Worm (Caenorhabditis elegans) whole organism, young adult: ENCODE results near the gene gck-2.
A peak's percentile ranks its signal among the peaks of the same experiment; 100 is the strongest.

Source experiments
- F22D6.2 ChIP-seq: sonication (generic microtip); optimal IDR thresholded peaks from 2 replicates; lab custom pipeline; 2016; ENCODE audit warnings: mild to moderate bottlenecking, missing genetic modification characterization, missing compliant biosample characterization
- F23B12.7 ChIP-seq: sonication (generic microtip); optimal IDR thresholded peaks from 2 replicates; lab custom pipeline; 2017; ENCODE audit warnings: missing genetic modification characterization, mild to moderate bottlenecking, missing compliant biosample characterization, antibody characterized with exemption, moderate library complexity; ENCODE audit not compliant: insufficient read depth
- F37B4.10 ChIP-seq: fragments of 200-800 bp; sonication (Bioruptor generic); IDR thresholded peaks from 2 replicates; pipeline ENCODE4 v1.3.6; 2022; ENCODE audit warnings: missing genetic modification characterization, missing compliant biosample characterization
- F52B5.7 ChIP-seq: sonication (generic microtip); optimal IDR thresholded peaks from 2 replicates; lab custom pipeline; 2016; ENCODE audit warnings: mild to moderate bottlenecking, missing genetic modification characterization, missing compliant biosample characterization
- F57C9.4 ChIP-seq: sonication (generic microtip); optimal IDR thresholded peaks from 2 replicates; lab custom pipeline; 2017; ENCODE audit warnings: mild to moderate bottlenecking, missing genetic modification characterization, missing compliant biosample characterization
- K12H6.12 ChIP-seq: fragments of 200-800 bp; sonication (Bioruptor generic); optimal IDR thresholded peaks from 2 replicates; lab custom pipeline; 2018; ENCODE audit warnings: mild to moderate bottlenecking, missing genetic modification characterization, missing compliant biosample characterization
- Y53G8AR.9 ChIP-seq: fragments of 200-800 bp; sonication (Bioruptor generic); conservative IDR thresholded peaks from 2 replicates; pipeline ENCODE4 v1.3.6; 2022; ENCODE audit warnings: missing genetic modification reagents, missing genetic modification characterization, missing compliant biosample characterization
- Y95B8A.8 ChIP-seq: fragments of 200-800 bp; sonication (Bioruptor generic); IDR thresholded peaks from 2 replicates; pipeline ENCODE4 v1.3.6; 2022; ENCODE audit warnings: missing genetic modification reagents, missing genetic modification characterization, missing compliant biosample characterization
- ama-1 ChIP-seq, 3 experiments: fragments of 150-350 bp in 1 of 3; sonication (generic microtip) in 2 of 3; optimal IDR thresholded peaks; 2 replicates each; lab custom pipeline; 2014 to 2018; ENCODE audit warnings: missing biosample characterization in 2 of 3, missing genetic modification characterization in 2 of 3, missing genetic modification reagents in 2 of 3
- aptf-2 ChIP-seq: fragments of 200-800 bp; sonication (Bioruptor generic); conservative IDR thresholded peaks from 2 replicates; pipeline ENCODE4 v1.3.6; 2022; ENCODE audit warnings: missing genetic modification reagents, missing genetic modification characterization, missing compliant biosample characterization
- aptf-3 ChIP-seq: fragments of 200-800 bp; sonication (Bioruptor generic); IDR thresholded peaks from 2 replicates; pipeline ENCODE4 v1.3.6; 2022; ENCODE audit warnings: missing genetic modification characterization, missing compliant biosample characterization
- athp-1 ChIP-seq: sonication (generic microtip); optimal IDR thresholded peaks from 2 replicates; lab custom pipeline; 2017; ENCODE audit warnings: mild to moderate bottlenecking, missing genetic modification characterization, missing compliant biosample characterization
- bed-1 ChIP-seq: fragments of 200-800 bp; sonication (Bioruptor generic); IDR thresholded peaks from 2 replicates; pipeline ENCODE4 v1.3.6; 2022; ENCODE audit warnings: missing genetic modification reagents, missing genetic modification characterization, missing compliant biosample characterization
- cebp-2 ChIP-seq: fragments of 200-800 bp; sonication (Bioruptor generic); IDR thresholded peaks from 2 replicates; pipeline ENCODE4 v1.3.6; 2022; ENCODE audit warnings: missing genetic modification characterization, missing compliant biosample characterization
- ceh-79 ChIP-seq: sonication (generic microtip); optimal IDR thresholded peaks from 2 replicates; lab custom pipeline; 2017; ENCODE audit warnings: mild to moderate bottlenecking, missing genetic modification characterization, missing compliant biosample characterization
- chd-7 ChIP-seq: sonication (generic microtip); optimal IDR thresholded peaks from 2 replicates; lab custom pipeline; 2016; ENCODE audit warnings: mild to moderate bottlenecking, missing genetic modification characterization, moderate library complexity, missing compliant biosample characterization
- dpff-1 ChIP-seq: sonication (generic microtip); optimal IDR thresholded peaks from 2 replicates; lab custom pipeline; 2017; ENCODE audit warnings: mild to moderate bottlenecking, missing genetic modification characterization, missing compliant biosample characterization
- hlh-26 ChIP-seq: fragments of 200-800 bp; sonication (Bioruptor generic); conservative IDR thresholded peaks from 2 replicates; pipeline ENCODE4 v1.3.6; 2022; ENCODE audit warnings: missing genetic modification reagents, missing genetic modification characterization, missing compliant biosample characterization
- hmg-1.2 ChIP-seq: fragments of 200-800 bp; sonication (Bioruptor generic); IDR thresholded peaks from 2 replicates; pipeline ENCODE4 v1.3.6; 2022; ENCODE audit warnings: missing genetic modification reagents, missing genetic modification characterization, missing compliant biosample characterization
- hrde-1 ChIP-seq: sonication (generic microtip); optimal IDR thresholded peaks from 2 replicates; lab custom pipeline; 2016; ENCODE audit warnings: missing genetic modification characterization, mild to moderate bottlenecking, missing compliant biosample characterization, moderate library complexity, missing genotype, missing genetic modification reagents, borderline replicate concordance
- lag-1 ChIP-seq: fragments of 200-800 bp; sonication (Bioruptor generic); IDR thresholded peaks from 2 replicates; pipeline ENCODE4 v1.3.6; 2022; ENCODE audit warnings: missing genetic modification reagents, missing genetic modification characterization, missing compliant biosample characterization
- let-526 ChIP-seq: fragments of 200-800 bp; sonication (Bioruptor generic); IDR thresholded peaks from 2 replicates; pipeline ENCODE4 v1.3.6; 2022; ENCODE audit warnings: missing genetic modification reagents, missing genetic modification characterization, missing compliant biosample characterization
- lir-1 ChIP-seq: fragments of 200-800 bp; sonication (Bioruptor generic); conservative IDR thresholded peaks from 2 replicates; pipeline ENCODE4 v1.3.6; 2022; ENCODE audit warnings: missing genetic modification reagents, missing genetic modification characterization, missing compliant biosample characterization
- lsl-1 ChIP-seq: fragments of 200-800 bp; sonication (Bioruptor generic); optimal IDR thresholded peaks from 2 replicates; lab custom pipeline; 2018; ENCODE audit warnings: mild to moderate bottlenecking, missing genetic modification characterization, moderate library complexity, missing compliant biosample characterization
- lsy-27 ChIP-seq: sonication (generic microtip); optimal IDR thresholded peaks from 2 replicates; lab custom pipeline; 2017; ENCODE audit warnings: missing genetic modification characterization, mild to moderate bottlenecking, missing compliant biosample characterization, antibody characterized with exemption, missing genotype, borderline replicate concordance; ENCODE audit not compliant: insufficient read depth
- madf-8 ChIP-seq: fragments of 200-800 bp; sonication (Bioruptor generic); conservative IDR thresholded peaks from 2 replicates; pipeline ENCODE4 v1.3.6; 2022; ENCODE audit warnings: missing genetic modification reagents, missing genetic modification characterization, missing compliant biosample characterization
- mcd-1 ChIP-seq: fragments of 200-800 bp; sonication (Bioruptor generic); IDR thresholded peaks from 2 replicates; pipeline ENCODE4 v1.3.6; 2022; ENCODE audit warnings: missing genetic modification reagents, missing genetic modification characterization, missing compliant biosample characterization
- nhr-80 ChIP-seq: sonication (generic microtip); optimal IDR thresholded peaks from 2 replicates; lab custom pipeline; 2016; ENCODE audit warnings: missing genetic modification characterization, missing compliant biosample characterization
- pha-4 ChIP-seq: fragments of 150-350 bp; sonication (generic microtip); optimal IDR thresholded peaks from 2 replicates; lab custom pipeline; 2014; ENCODE audit warnings: missing biosample characterization, missing genetic modification reagents, missing genetic modification characterization
- snpc-1.3 ChIP-seq: sonication (generic microtip); optimal IDR thresholded peaks from 2 replicates; lab custom pipeline; 2017; ENCODE audit warnings: missing genetic modification characterization, mild to moderate bottlenecking, missing compliant biosample characterization, antibody characterized with exemption, moderate library complexity, missing genotype, missing genetic modification reagents; ENCODE audit not compliant: insufficient read depth
- tlf-1 ChIP-seq: fragments of 200-800 bp; sonication (Bioruptor generic); optimal IDR thresholded peaks from 2 replicates; lab custom pipeline; 2018; ENCODE audit warnings: mild to moderate bottlenecking, missing genetic modification characterization, missing compliant biosample characterization
- unc-130 ChIP-seq: sonication (generic microtip); optimal IDR thresholded peaks from 2 replicates; lab custom pipeline; 2016; ENCODE audit warnings: missing genetic modification reagents, missing genetic modification characterization, missing compliant biosample characterization

Gene gck-2

DNA sequence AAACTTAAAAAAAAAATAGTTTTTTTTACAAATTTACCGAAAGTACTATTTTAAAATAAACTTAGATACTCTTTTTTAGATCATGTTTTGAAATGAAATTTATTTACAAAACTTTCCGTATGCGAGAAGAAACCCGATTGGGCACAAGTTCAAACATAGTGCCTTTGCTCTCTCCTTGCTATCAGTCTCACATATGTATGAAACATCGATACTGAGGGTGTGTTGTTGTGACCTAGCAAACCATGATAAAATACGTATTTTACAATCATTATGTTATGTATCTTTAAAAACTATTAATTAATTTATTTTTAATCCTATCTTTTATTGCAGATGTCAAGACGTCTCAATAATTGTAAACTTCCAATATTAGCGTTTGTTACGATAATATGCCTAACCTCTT, 17.6 kb upstream of the gck-2 start:
- TF ChIP-seq F57C9.4 (tag; lab: Kevin White, UChicago) (no peak), nhr-80 (tag; lab: Kevin White, UChicago) (peak; percentile 48)
- TF ChIP-seq, all 124 proteins: peak for 1

DNA sequence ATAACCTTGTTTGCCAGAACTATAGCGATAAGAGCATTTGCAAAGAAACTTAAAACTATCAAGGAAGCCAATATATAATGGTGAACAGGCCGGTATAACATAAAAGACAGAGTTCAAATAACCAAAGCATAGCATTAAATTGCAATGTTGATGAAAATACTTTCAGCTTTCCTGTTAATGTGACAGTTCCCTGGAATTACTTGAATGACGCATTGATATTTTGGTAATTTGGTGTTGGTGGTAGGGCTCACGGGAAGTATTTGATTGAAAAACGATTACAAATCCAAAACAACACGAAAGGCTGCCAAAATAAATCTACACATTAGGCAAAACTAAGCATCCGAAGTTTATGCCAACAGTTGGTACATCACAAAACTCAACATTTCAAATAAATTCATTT, 16.5 kb upstream of the gck-2 start, which contains the start of gene dmsr-16:
Gene dmsr-16, minus strand, starts transcription at position 101 of the 400 bp plus-strand sequence.
- TF ChIP-seq pha-4 (tag; lab: Kevin White, UChicago), result no peak
- no peak for TF ChIP-seq let-526 (GFP tag; lab: Robert Waterston, UW)
- TF ChIP-seq unc-130, result no peak
- TF ChIP-seq madf-8 (GFP tag; lab: Robert Waterston, UW), result no peak
- no peak for TF ChIP-seq hmg-1.2 (GFP tag; lab: Robert Waterston, UW)
- no peak for TF ChIP-seq snpc-1.3 (tag; lab: Kevin White, UChicago)
- no peak for TF ChIP-seq aptf-3 (GFP tag; lab: Robert Waterston, UW)
- TF ChIP-seq, all 124 proteins: peak for 0

DNA sequence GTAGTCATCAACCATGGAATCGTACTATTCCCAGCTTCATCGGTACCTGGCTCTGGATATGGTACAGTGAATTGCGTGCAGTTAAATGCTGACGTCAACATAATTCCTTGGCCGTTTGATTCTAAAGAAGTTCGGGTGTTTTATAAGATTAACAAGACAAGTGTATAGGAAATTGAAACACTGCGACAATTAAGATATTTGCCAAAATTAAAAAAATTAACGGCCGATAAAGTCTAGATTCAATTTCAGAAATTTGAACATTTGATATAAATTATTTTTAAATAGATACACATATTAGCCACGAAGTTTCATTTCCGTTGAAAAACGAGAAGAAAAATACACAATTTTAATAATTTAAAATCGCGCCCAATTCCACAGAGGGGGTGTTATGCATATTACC, 13.9 kb upstream of the gck-2 start, which contains the start of gene dmsr-12:
Gene dmsr-12, minus strand, starts transcription at position 101 of the 400 bp plus-strand sequence.
- no peak for TF ChIP-seq hlh-26 (GFP tag; lab: Robert Waterston, UW)
- TF ChIP-seq tlf-1 (GFP tag; lab: Kevin White, UChicago), result no peak
- TF ChIP-seq mcd-1 (GFP tag; lab: Robert Waterston, UW), result no peak
- TF ChIP-seq F52B5.7 (tag; lab: Kevin White, UChicago), result no peak
- no peak for TF ChIP-seq cebp-2
- TF ChIP-seq lir-1 (GFP tag; lab: Robert Waterston, UW), result no peak
- no peak for TF ChIP-seq hrde-1 (tag; lab: Kevin White, UChicago)
- TF ChIP-seq F37B4.10 (GFP tag; lab: Robert Waterston, UW), result no peak
- TF ChIP-seq pha-4 (tag; lab: Kevin White, UChicago), result no peak
- no peak for TF ChIP-seq bed-1 (GFP tag; lab: Robert Waterston, UW)
- no peak for TF ChIP-seq K12H6.12
- TF ChIP-seq lsy-27 (tag; lab: Kevin White, UChicago), result no peak
- no peak for TF ChIP-seq Y95B8A.8 (GFP tag; lab: Robert Waterston, UW)
- no peak for TF ChIP-seq ama-1 (optimal IDR thresholded peaks at IDR 0.05; lab: Kevin White, UChicago)
- no peak for TF ChIP-seq ama-1 (GFP tag; optimal IDR thresholded peaks at IDR 0.05; lab: Kevin White, UChicago)
- no peak for TF ChIP-seq aptf-2 (GFP tag; lab: Robert Waterston, UW)
- TF ChIP-seq F23B12.7 (tag; lab: Kevin White, UChicago), result no peak
- TF ChIP-seq F22D6.2 (tag; lab: Kevin White, UChicago), result no peak

DNA sequence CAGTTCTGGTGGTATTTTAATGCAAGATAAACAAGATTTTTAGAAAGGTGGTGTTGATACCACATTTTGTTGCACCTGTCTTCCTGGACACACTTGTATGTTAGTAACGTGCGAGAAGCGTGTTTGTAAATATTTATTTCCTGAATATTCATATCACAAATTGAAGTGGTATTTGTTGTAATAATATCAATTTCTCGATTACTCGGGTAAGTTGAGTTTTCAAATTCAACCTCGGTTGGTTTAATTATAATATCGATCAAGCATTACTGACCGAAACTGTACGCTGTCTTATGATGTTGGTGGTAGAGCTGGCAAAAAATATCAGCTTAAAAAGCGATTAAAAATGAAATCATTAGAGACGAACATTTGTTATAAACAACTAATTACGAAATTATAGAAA, 11.5 kb upstream of the gck-2 start, which contains the start of gene dmsr-11:
Gene dmsr-11, minus strand, starts transcription at position 101 of the 400 bp plus-strand sequence.
- TF ChIP-seq lsl-1 (no peak), Y53G8AR.9 (GFP tag; lab: Robert Waterston, UW) (no peak), hmg-1.2 (GFP tag; lab: Robert Waterston, UW) (no peak), lag-1 (GFP tag; lab: Robert Waterston, UW) (no peak), chd-7 (tag; lab: Kevin White, UChicago) (no peak), athp-1 (tag; lab: Kevin White, UChicago) (no peak), dpff-1 (no peak), ceh-79 (tag; lab: Kevin White, UChicago) (no peak)
